Worm (Caenorhabditis elegans): Measurements from ENCODE around the gene adbp-1.

The adbp-1 gene

DNA sequence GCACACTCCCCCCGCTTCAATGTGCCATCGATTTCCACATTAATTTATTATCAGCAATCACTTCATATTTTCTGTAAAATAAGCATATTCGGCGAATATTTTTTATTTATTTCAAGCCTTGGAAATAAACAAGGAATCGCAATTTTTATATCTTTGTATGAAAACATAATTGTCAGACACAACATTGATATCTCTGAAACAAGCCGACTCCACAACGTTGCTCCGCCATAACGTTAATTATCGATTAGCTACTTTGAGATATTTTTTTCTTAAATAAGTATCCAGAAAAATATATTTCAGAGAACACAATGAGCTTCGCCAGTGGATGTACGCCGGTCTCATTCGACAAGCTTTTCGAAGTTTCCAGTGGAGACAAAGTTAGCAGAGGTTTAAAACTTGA, at the start of gene adbp-1:
Gene adbp-1, plus strand, starts transcription at position 301 of the 400 bp plus-strand sequence.
- TF ChIP-seq skn-1 (tag; optimal IDR thresholded peaks at IDR 0.05) (no peak), dmd-4 (tag; optimal IDR thresholded peaks at IDR 0.05) (no peak), elt-1 (tag; optimal IDR thresholded peaks at IDR 0.05) (no peak), nhr-129 (tag; optimal IDR thresholded peaks at IDR 0.05) (no peak), unc-55 (GFP tag; optimal IDR thresholded peaks at IDR 0.05) (no peak), aly-2 (tag; optimal IDR thresholded peaks at IDR 0.05) (no peak), lin-39 (tag; optimal IDR thresholded peaks at IDR 0.05) (no peak), ceh-82 (tag; optimal IDR thresholded peaks at IDR 0.05) (no peak), elt-3 (tag; optimal IDR thresholded peaks at IDR 0.05) (no peak), unc-62 (GFP tag; optimal IDR thresholded peaks at IDR 0.05) (no peak)

DNA sequence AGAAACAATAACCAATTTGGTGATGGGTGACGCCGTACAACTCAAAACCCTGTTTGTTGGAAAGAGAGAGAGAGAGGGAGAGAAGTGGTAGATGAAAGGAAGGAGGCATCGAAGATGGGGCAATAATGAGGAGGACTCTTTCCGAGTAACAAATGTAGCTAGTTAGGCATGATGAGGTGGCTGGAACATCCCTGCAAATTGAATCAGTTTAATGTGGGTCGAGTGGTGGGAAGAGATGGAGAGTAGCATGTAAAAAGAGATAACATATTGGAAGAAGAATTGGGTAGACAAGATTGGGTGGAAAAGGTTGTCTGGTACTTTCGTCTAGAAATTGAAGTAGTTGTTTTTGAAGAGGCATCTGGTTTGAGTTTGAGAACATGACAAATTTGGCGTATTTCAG, 47.7 kb upstream of the adbp-1 start:
- TF ChIP-seq alr-1 (tag; optimal IDR thresholded peaks at IDR 0.05) (no peak), ztf-1 (GFP tag; conservative IDR thresholded peaks at IDR 0.05) (no peak), unc-62 (GFP tag; optimal IDR thresholded peaks at IDR 0.05) (no peak), mdl-1 (tag; optimal IDR thresholded peaks at IDR 0.05) (no peak), sem-4 (tag; optimal IDR thresholded peaks at IDR 0.05) (no peak), aly-2 (tag; optimal IDR thresholded peaks at IDR 0.05) (no peak), lin-39 (tag; optimal IDR thresholded peaks at IDR 0.05) (no peak), nhr-129 (tag; optimal IDR thresholded peaks at IDR 0.05) (no peak), lin-13 (GFP tag; optimal IDR thresholded peaks at IDR 0.05) (no peak)

DNA sequence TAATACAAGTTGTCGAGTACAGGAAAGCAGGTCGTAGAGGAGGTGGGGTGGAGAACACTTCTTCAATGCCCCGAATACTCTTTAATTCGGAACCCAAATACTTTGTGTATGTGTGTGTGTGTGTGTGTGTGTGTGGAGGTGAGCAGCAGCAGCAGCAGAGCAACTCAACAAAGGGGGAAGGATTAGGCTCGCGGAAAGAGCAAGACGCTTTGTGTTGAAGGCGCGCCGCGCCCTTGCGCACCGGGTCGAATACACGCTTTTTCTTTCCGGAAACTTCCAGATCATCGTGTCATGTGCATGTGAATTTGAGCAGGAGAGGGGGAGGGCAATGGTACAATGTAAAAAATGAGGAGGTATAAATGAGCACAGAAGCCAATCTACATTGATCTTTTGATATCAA, 45.2 kb upstream of the adbp-1 start:
- TF ChIP-seq sem-4 (tag; optimal IDR thresholded peaks at IDR 0.05) = no peak
- TF ChIP-seq ama-1 (optimal IDR thresholded peaks at IDR 0.05) = no peak
- no peak for TF ChIP-seq F13H6.1 (tag; optimal IDR thresholded peaks at IDR 0.05)
- no peak for TF ChIP-seq lin-11 (tag; optimal IDR thresholded peaks at IDR 0.05)
- TF ChIP-seq ceh-82 (tag; optimal IDR thresholded peaks at IDR 0.05) = no peak
- no peak for TF ChIP-seq mab-5 (tag; optimal IDR thresholded peaks at IDR 0.05)
- TF ChIP-seq nhr-77 (tag; optimal IDR thresholded peaks at IDR 0.05) = no peak
- no peak for TF ChIP-seq fos-1 (tag; optimal IDR thresholded peaks at IDR 0.05)
- TF ChIP-seq crh-2 (tag; optimal IDR thresholded peaks at IDR 0.05) = no peak
- no peak for TF ChIP-seq nhr-11 (tag; optimal IDR thresholded peaks at IDR 0.05)
- TF ChIP-seq unc-39 (tag; optimal IDR thresholded peaks at IDR 0.05) = no peak
- TF ChIP-seq ztf-4 (tag; optimal IDR thresholded peaks at IDR 0.05) = no peak
- no peak for TF ChIP-seq unc-55 (GFP tag; optimal IDR thresholded peaks at IDR 0.05)
- TF ChIP-seq nhr-23 (tag; optimal IDR thresholded peaks at IDR 0.05) = no peak
- no peak for TF ChIP-seq nhr-25 (tag; optimal IDR thresholded peaks at IDR 0.05)
- TF ChIP-seq peb-1 (tag; optimal IDR thresholded peaks at IDR 0.05) = no peak

DNA sequence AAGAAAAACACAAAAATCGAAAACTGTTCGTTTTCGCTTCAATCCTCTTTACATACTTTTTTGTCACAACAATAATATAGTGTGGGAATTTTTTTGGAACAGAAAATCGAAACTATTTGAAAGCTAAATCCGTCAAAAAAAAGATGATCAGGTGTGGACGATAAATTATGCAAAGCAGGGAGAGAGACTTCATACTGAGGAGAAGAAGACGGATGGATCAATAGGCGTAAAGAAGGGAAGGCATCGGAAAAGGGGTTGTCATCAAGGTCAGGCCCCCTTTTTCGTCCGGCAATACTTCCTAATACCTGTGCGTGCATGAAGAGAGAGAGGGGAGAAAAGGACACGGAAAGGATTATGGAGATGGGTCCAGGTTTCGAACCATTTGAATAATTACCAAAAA, 43.6 kb upstream of the adbp-1 start:
- TF ChIP-seq nhr-6 (tag; optimal IDR thresholded peaks at IDR 0.05) (no peak), F13H6.1 (tag; optimal IDR thresholded peaks at IDR 0.05) (no peak), nhr-129 (tag; optimal IDR thresholded peaks at IDR 0.05) (peak; percentile 7)

DNA sequence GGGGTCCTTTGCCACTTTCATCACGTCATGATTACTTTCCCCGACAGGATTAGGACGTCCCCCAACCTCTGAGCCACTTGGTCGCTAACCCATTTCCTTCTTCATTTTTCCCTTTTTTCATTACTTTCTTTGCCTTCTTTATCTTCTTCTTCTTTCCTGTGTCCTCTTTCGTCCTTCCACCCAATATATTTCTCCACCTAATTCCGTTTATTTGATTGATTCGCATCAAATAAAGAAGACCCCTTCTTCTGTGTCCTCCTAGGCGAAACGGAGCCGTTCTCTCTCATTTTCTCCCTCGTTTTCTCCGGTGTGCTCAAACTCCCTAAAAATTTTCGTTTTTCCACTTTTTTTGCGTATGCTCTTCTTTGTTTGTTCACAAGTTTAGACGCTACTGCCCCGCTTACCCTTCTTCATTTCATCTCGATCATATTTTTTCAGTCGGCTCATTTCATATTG, 34.3 kb upstream of the adbp-1 start, which contains the start of gene C05D12.7:
Gene C05D12.7, plus strand, starts transcription at position 406 of the 456 bp plus-strand sequence.
- TF ChIP-seq mdl-1 (tag; optimal IDR thresholded peaks at IDR 0.05) (no peak), lin-13 (GFP tag; optimal IDR thresholded peaks at IDR 0.05) (no peak), nhr-11 (tag; optimal IDR thresholded peaks at IDR 0.05) (no peak), elt-3 (tag; optimal IDR thresholded peaks at IDR 0.05) (no peak), egl-27 (tag; optimal IDR thresholded peaks at IDR 0.05) (no peak), lin-11 (tag; optimal IDR thresholded peaks at IDR 0.05) (no peak)

DNA sequence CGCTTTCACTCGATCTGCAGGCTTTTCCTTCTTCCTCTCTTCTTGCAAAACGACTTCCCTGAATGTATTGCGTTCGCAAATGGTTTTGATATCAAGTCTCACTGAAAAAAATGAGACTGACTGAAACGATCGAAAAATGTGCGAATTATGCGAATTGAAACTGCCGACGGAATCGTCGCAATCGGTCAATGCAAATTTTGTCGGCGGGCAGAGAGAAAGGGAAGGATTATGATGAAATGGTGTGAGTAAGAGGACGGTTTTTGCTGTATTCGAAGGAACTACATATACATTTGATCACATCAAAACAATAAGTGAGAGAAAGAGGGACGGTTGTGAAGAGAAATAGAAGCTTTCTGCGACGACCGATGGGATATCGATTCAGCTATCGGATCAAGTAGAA, 28.3 kb upstream of the adbp-1 start, which contains the start of gene C05D12.1:
Gene C05D12.1, minus strand, starts transcription at position 101 of the 400 bp plus-strand sequence.
- TF ChIP-seq nhr-12 (tag; optimal IDR thresholded peaks at IDR 0.05) (no peak), snpc-4 (tag; optimal IDR thresholded peaks at IDR 0.05) (no peak), lin-39 (tag; optimal IDR thresholded peaks at IDR 0.05) (no peak), ztf-4 (tag; optimal IDR thresholded peaks at IDR 0.05) (no peak), nhr-11 (tag; optimal IDR thresholded peaks at IDR 0.05) (no peak), ceh-16 (tag; optimal IDR thresholded peaks at IDR 0.05) (no peak), lin-13 (GFP tag; optimal IDR thresholded peaks at IDR 0.05) (no peak), nhr-25 (tag; optimal IDR thresholded peaks at IDR 0.05) (no peak), mdl-1 (tag; optimal IDR thresholded peaks at IDR 0.05) (no peak), elt-3 (tag; optimal IDR thresholded peaks at IDR 0.05) (no peak), ztf-1 (GFP tag; conservative IDR thresholded peaks at IDR 0.05) (no peak), peb-1 (tag; optimal IDR thresholded peaks at IDR 0.05) (no peak), ztf-11 (tag; optimal IDR thresholded peaks at IDR 0.05) (no peak), egl-27 (tag; optimal IDR thresholded peaks at IDR 0.05) (no peak), elt-1 (tag; optimal IDR thresholded peaks at IDR 0.05) (no peak), nhr-10 (tag; optimal IDR thresholded peaks at IDR 0.05) (no peak), sma-3 (GFP tag; optimal IDR thresholded peaks at IDR 0.05) (no peak), fos-1 (tag; optimal IDR thresholded peaks at IDR 0.05) (no peak), nhr-6 (tag; optimal IDR thresholded peaks at IDR 0.05) (no peak), unc-39 (tag; optimal IDR thresholded peaks at IDR 0.05) (no peak)

Data from whole organism, L2 larva.